Fruit fly (Drosophila melanogaster) S2 (cell line): ENCODE results near the gene CG15406.

ENCODE experiments used
- CG8478 ChIP-seq: fragments of >200 bp; optimal IDR thresholded peaks from 2 replicates; lab custom pipeline; 2018
- CTCF ChIP-seq, 2 experiments: fragments of >200 bp; optimal IDR thresholded peaks; 2 replicates each; lab custom pipeline; 2018

The CG15406 gene

dm6 chr2L:3346483-3346839, 37.4 kb downstream of the CG15406 start:
- TF ChIP-seq CTCF (optimal IDR thresholded peaks at IDR 0.05; lab: Kevin White, UChicago) (no peak), CG8478 (lab: Kevin White, UChicago) (no peak)

DNA sequence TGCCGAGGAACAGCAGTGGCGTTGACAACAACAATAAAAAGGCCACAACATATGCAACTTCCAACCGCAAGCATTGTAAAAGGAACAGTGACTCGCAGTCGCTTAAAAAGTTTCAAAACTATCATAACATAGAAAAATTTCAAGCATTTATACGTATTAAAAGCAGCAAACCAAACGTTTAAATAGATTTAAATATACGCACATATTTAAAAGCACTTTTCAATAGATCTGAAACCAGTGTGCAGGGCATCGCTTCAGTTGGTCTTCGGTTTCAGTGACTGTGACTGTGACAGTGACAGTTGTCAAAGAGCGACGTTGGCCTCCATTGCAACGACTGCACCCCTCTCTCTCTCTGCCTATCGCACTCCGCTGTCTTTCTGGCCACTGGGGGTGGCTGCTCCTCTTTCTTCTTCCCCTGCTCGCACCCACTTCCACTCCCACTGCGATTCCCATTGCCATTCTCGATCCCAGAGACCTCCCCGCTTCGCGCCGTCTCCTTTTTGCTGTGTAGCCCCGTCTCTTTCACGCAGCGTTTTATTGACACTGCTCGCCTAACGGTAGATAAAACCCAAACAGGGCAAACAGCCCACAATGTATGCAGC, 39.2 kb downstream of the CG15406 start:
- TF ChIP-seq CG8478 (lab: Kevin White, UChicago) (no peak), CTCF (optimal IDR thresholded peaks at IDR 0.05; lab: Kevin White, UChicago) (no peak)

dm6 chr2L:3351575-3352219, 42.7 kb downstream of the CG15406 start:
- TF ChIP-seq CG8478 (lab: Kevin White, UChicago) (no peak), CTCF (optimal IDR thresholded peaks at IDR 0.05; lab: Kevin White, UChicago) (no peak)

- TF ChIP-seq CG8478 (lab: Kevin White, UChicago) (no peak), CTCF (optimal IDR thresholded peaks at IDR 0.05; lab: Kevin White, UChicago) (no peak)
These were observed 43.9 kb downstream of the CG15406 start for dm6 chr2L:3352927-3353326.

DNA sequence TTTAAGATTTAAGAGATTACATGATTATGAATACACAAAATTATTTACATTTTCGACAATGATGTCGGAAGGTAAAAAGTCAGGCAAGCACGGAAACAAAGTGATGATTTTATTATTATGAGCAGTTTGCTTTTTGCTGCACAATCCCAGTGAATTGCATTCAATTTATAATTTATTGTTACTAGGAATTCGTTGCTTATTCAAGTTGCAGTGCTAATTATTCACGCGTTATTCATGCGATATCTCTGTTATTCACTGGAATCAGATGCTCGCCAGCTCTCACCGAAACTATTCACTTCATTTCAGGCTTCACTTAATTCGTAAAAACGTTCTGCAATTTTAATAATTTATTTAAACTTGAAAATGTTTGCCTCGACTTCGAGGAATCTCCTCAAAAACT, 44.8 kb downstream of the CG15406 start:
- TF ChIP-seq CTCF (optimal IDR thresholded peaks at IDR 0.05; lab: Kevin White, UChicago) (no peak), CG8478 (lab: Kevin White, UChicago) (no peak)

dm6 chr2L:3354642-3355380, 45.8 kb downstream of the CG15406 start, which contains the start of gene E23:
TSS of gene E23 (minus strand) at chr2L:3354829.
- TF ChIP-seq CTCF (optimal IDR thresholded peaks at IDR 0.05; lab: Kevin White, UChicago) (no peak), CG8478 (lab: Kevin White, UChicago) (no peak)

- TF ChIP-seq CTCF (optimal IDR thresholded peaks at IDR 0.05; lab: Kevin White, UChicago), result no peak
- TF ChIP-seq CG8478 (lab: Kevin White, UChicago), result no peak
These were observed 46.8 kb downstream of the CG15406 start for dm6 chr2L:3355791-3356190.

- TF ChIP-seq CG8478 (lab: Kevin White, UChicago), result no peak
- TF ChIP-seq CTCF (optimal IDR thresholded peaks at IDR 0.05; lab: Kevin White, UChicago), result no peak
These were observed 47.2 kb downstream of the CG15406 start for dm6 chr2L:3356193-3356645.

dm6 chr2L:3356790-3357696, 48.0 kb downstream of the CG15406 start, which contains the start of gene CG8838:
TSS of gene CG8838 (plus strand) at chr2L:3357646.
- TF ChIP-seq CTCF (optimal IDR thresholded peaks at IDR 0.05; lab: Kevin White, UChicago) (no peak), CG8478 (lab: Kevin White, UChicago) (no peak)
